Worm (Caenorhabditis elegans): ENCODE results near the gene T04C10.3.

ce11 chrX:14845637-14846036 lies 33.5 kb downstream of the T04C10.3 start, which contains the start of gene egrh-1:
- TF ChIP-seq cog-1 (tag; optimal IDR thresholded peaks at IDR 0.05), result no peak
- TF ChIP-seq ref-1 (GFP tag; conservative IDR thresholded peaks at IDR 0.05), result no peak
